Worm (Caenorhabditis elegans): ENCODE data around the gene K09C4.4.

K09C4.4 gene

ce11 chrX:3298582-3298981 lies 9.3 kb downstream of the K09C4.4 start, which contains the start of gene K09C4.1:
TSS of gene K09C4.1 (plus strand) at chrX:3298882.
- TF ChIP-seq skn-1 (tag; optimal IDR thresholded peaks at IDR 0.05), result no peak
- TF ChIP-seq fkh-10 (GFP tag; optimal IDR thresholded peaks at IDR 0.05), result no peak
- TF ChIP-seq fos-1 (tag; optimal IDR thresholded peaks at IDR 0.05), result no peak
- TF ChIP-seq egl-5 (tag; optimal IDR thresholded peaks at IDR 0.05), result no peak
- TF ChIP-seq ZK546.5 (tag; optimal IDR thresholded peaks at IDR 0.05), result no peak
- TF ChIP-seq daf-12 (tag; optimal IDR thresholded peaks at IDR 0.05), result no peak
- TF ChIP-seq ztf-11 (tag; optimal IDR thresholded peaks at IDR 0.05), result no peak
- TF ChIP-seq fkh-2 (tag; optimal IDR thresholded peaks at IDR 0.05), result no peak
- no peak for TF ChIP-seq nhr-11 (tag; optimal IDR thresholded peaks at IDR 0.05)
- no peak for TF ChIP-seq lin-15B (tag; optimal IDR thresholded peaks at IDR 0.05)
- TF ChIP-seq lin-39 (tag; optimal IDR thresholded peaks at IDR 0.05), result no peak
- no peak for TF ChIP-seq ceh-16 (tag; optimal IDR thresholded peaks at IDR 0.05)
- TF ChIP-seq R02D3.7 (tag; optimal IDR thresholded peaks at IDR 0.05), result no peak
- no peak for TF ChIP-seq elt-2 (tag; optimal IDR thresholded peaks at IDR 0.05)
- no peak for TF ChIP-seq nhr-77 (tag; optimal IDR thresholded peaks at IDR 0.05)
- TF ChIP-seq elt-1 (tag; optimal IDR thresholded peaks at IDR 0.05), result no peak

- TF ChIP-seq nhr-77 (tag; optimal IDR thresholded peaks at IDR 0.05) (no peak), nhr-23 (tag; optimal IDR thresholded peaks at IDR 0.05) (no peak), nhr-11 (tag; optimal IDR thresholded peaks at IDR 0.05) (no peak), fos-1 (tag; optimal IDR thresholded peaks at IDR 0.05) (no peak), R02D3.7 (tag; optimal IDR thresholded peaks at IDR 0.05) (no peak), ceh-9 (tag; optimal IDR thresholded peaks at IDR 0.05) (no peak)
Measured at ce11 chrX:3300582-3300981, 11.3 kb downstream of the K09C4.4 start.

- TF ChIP-seq elt-3 (tag; optimal IDR thresholded peaks at IDR 0.05) (no peak), nhr-67 (tag; optimal IDR thresholded peaks at IDR 0.05) (no peak), aly-2 (tag; optimal IDR thresholded peaks at IDR 0.05) (no peak), ceh-9 (tag; optimal IDR thresholded peaks at IDR 0.05) (no peak), lin-39 (tag; optimal IDR thresholded peaks at IDR 0.05) (no peak), ztf-11 (tag; optimal IDR thresholded peaks at IDR 0.05) (no peak), snpc-4 (tag; optimal IDR thresholded peaks at IDR 0.05) (no peak), mml-1 (tag; optimal IDR thresholded peaks at IDR 0.05) (no peak), tbx-2 (tag; optimal IDR thresholded peaks at IDR 0.05) (no peak), nhr-77 (tag; optimal IDR thresholded peaks at IDR 0.05) (no peak), zag-1 (tag; optimal IDR thresholded peaks at IDR 0.05) (no peak), nhr-23 (tag; optimal IDR thresholded peaks at IDR 0.05) (no peak), nhr-76 (tag; optimal IDR thresholded peaks at IDR 0.05) (no peak), nhr-28 (tag; optimal IDR thresholded peaks at IDR 0.05) (no peak), fos-1 (tag; optimal IDR thresholded peaks at IDR 0.05) (no peak), ceh-82 (tag; optimal IDR thresholded peaks at IDR 0.05) (no peak), ztf-4 (tag; optimal IDR thresholded peaks at IDR 0.05) (no peak), ama-1 (optimal IDR thresholded peaks at IDR 0.05) (no peak)
Measured at ce11 chrX:3301770-3302169, 12.5 kb downstream of the K09C4.4 start, which contains the start of gene F11D5.5. TSS of gene F11D5.5 (plus strand) at chrX:3302070.

ce11 chrX:3304068-3304467 lies 14.8 kb downstream of the K09C4.4 start, which contains the start of gene F11D5.7:
TSS of gene F11D5.7 (plus strand) at chrX:3304368.
- no peak for TF ChIP-seq nhr-23 (tag; optimal IDR thresholded peaks at IDR 0.05)
- no peak for TF ChIP-seq zag-1 (tag; optimal IDR thresholded peaks at IDR 0.05)

ce11 chrX:3306594-3307296 lies 17.5 kb downstream of the K09C4.4 start:
- TF ChIP-seq nhr-237 (tag; optimal IDR thresholded peaks at IDR 0.05), result no peak
- TF ChIP-seq ztf-11 (tag; optimal IDR thresholded peaks at IDR 0.05), result no peak
- peak; percentile 93 for TF ChIP-seq pqm-1 (tag; optimal IDR thresholded peaks at IDR 0.05)
- TF ChIP-seq R02D3.7 (tag; optimal IDR thresholded peaks at IDR 0.05), result no peak
- TF ChIP-seq ceh-28 (tag; optimal IDR thresholded peaks at IDR 0.05), result no peak
- TF ChIP-seq fkh-2 (tag; optimal IDR thresholded peaks at IDR 0.05), result no peak
- TF ChIP-seq nhr-43 (tag; optimal IDR thresholded peaks at IDR 0.05; ENCODE audit: poor library complexity, severe bottlenecking), result no peak
- TF ChIP-seq hmg-11 (tag; optimal IDR thresholded peaks at IDR 0.05), result no peak
- TF ChIP-seq fkh-10 (GFP tag; optimal IDR thresholded peaks at IDR 0.05), result no peak
- TF ChIP-seq ZK546.5 (tag; optimal IDR thresholded peaks at IDR 0.05), result no peak
- no peak for TF ChIP-seq mdl-1 (tag; optimal IDR thresholded peaks at IDR 0.05)
- TF ChIP-seq lin-39 (tag; optimal IDR thresholded peaks at IDR 0.05), result no peak
- TF ChIP-seq egl-5 (tag; optimal IDR thresholded peaks at IDR 0.05), result no peak
- no peak for TF ChIP-seq mml-1 (tag; optimal IDR thresholded peaks at IDR 0.05)
- peak; percentile 28 for TF ChIP-seq nhr-76 (tag; optimal IDR thresholded peaks at IDR 0.05)
- TF ChIP-seq ztf-4 (tag; optimal IDR thresholded peaks at IDR 0.05), result no peak
- no peak for TF ChIP-seq sea-2 (GFP tag; optimal IDR thresholded peaks at IDR 0.05)
- TF ChIP-seq lin-15B (tag; optimal IDR thresholded peaks at IDR 0.05), result no peak
- no peak for TF ChIP-seq skn-1 (tag; optimal IDR thresholded peaks at IDR 0.05)
- TF ChIP-seq elt-2 (tag; optimal IDR thresholded peaks at IDR 0.05), result peak; percentile 90
- TF ChIP-seq pha-4 (tag; optimal IDR thresholded peaks at IDR 0.05), result peak; percentile 45
- TF ChIP-seq unc-39 (tag; optimal IDR thresholded peaks at IDR 0.05), result no peak

All from whole organism, L3 larva.